Fruit fly (Drosophila melanogaster) whole organism, adult: ENCODE results near the gene CG46516.
"Not testable (repeated sequence)": the region's sequence is repeated elsewhere in the genome, so short reads cannot be mapped to it uniquely, and the experiment has no call there.

Experiments used
- CG12768 ChIP-seq: fragments of 200-800 bp; sonication (Bioruptor generic); optimal IDR thresholded peaks from 2 replicates; lab custom pipeline; 2017; ENCODE audit warnings: missing biosample characterization, missing genetic modification characterization, mild to moderate bottlenecking, moderate library complexity, missing genetic modification reagents
- CG7045 ChIP-seq: fragments of 200-800 bp; sonication (Bioruptor generic); optimal IDR thresholded peaks from 2 replicates; lab custom pipeline; 2017; ENCODE audit warnings: missing biosample characterization, mild to moderate bottlenecking, missing genetic modification characterization
- Crg-1 ChIP-seq: fragments of 200-800 bp; sonication (Bioruptor generic); optimal IDR thresholded peaks from 2 replicates; lab custom pipeline; 2016; ENCODE audit warnings: missing biosample characterization, missing genetic modification characterization
- cic ChIP-seq: fragments of 200-800 bp; sonication (Bioruptor generic); optimal IDR thresholded peaks from 2 replicates; lab custom pipeline; 2017; ENCODE audit warnings: missing biosample characterization, mild to moderate bottlenecking, missing genetic modification characterization, moderate library complexity
- cnc ChIP-seq, 2 experiments: fragments of >200 bp; optimal IDR thresholded peaks; 2 replicates each; lab custom pipeline; 2017

dm6 chrX:22187070-22187469, 25.1 kb upstream of the CG46516 start, which contains the start of gene CG46512:
- TF ChIP-seq CG12768 (GFP tag; lab: Kevin White, UChicago); Crg-1 (GFP tag; lab: Kevin White, UChicago); cic (GFP tag; lab: Kevin White, UChicago); cnc (optimal IDR thresholded peaks at IDR 0.05; lab: Kevin White, UChicago); CG7045 (GFP tag; lab: Kevin White, UChicago): not testable (repeated sequence)
